Worm (Caenorhabditis elegans): Measurements from ENCODE around the gene srh-105.

Gene srh-105

ce11 chrII:461297-461696, 47.8 kb downstream of the srh-105 start:
- TF ChIP-seq unc-3 (GFP tag; conservative IDR thresholded peaks at IDR 0.05) (no peak), unc-3 (tag; optimal IDR thresholded peaks at IDR 0.05) (no peak)

ce11 chrII:460835-461234, 48.3 kb downstream of the srh-105 start, which contains the start of gene W10D9.3:
TSS of gene W10D9.3 (minus strand) at chrII:460935.
- TF ChIP-seq sdc-2 (tag; optimal IDR thresholded peaks at IDR 0.05) (no peak), hlh-13 (GFP tag; optimal IDR thresholded peaks at IDR 0.05) (no peak), fkh-6 (tag; optimal IDR thresholded peaks at IDR 0.05) (no peak), ceh-22 (tag; optimal IDR thresholded peaks at IDR 0.05) (no peak), sox-2 (GFP tag; IDR thresholded peaks at IDR 0.05) (no peak), ceh-24 (tag; optimal IDR thresholded peaks at IDR 0.05) (no peak), pros-1 (tag; optimal IDR thresholded peaks at IDR 0.05) (no peak), hlh-6 (tag; optimal IDR thresholded peaks at IDR 0.05) (no peak), ets-4 (tag; optimal IDR thresholded peaks at IDR 0.05) (no peak)

Data from whole organism, late embryonic.